Worm (Caenorhabditis elegans) whole organism, L4 larva: ENCODE data around the gene M03C11.3.

ENCODE experiments used
- F10B5.3 ChIP-seq: sonication (generic microtip); optimal IDR thresholded peaks from 2 replicates; lab custom pipeline; 2016; ENCODE audit warnings: mild to moderate bottlenecking, missing genetic modification characterization, missing compliant biosample characterization
- F44E2.7 ChIP-seq: fragments of 200-800 bp; sonication (Bioruptor generic); IDR thresholded peaks from 2 replicates; pipeline ENCODE4 v2.1.2; 2022; ENCODE audit warnings: missing genetic modification characterization, missing compliant biosample characterization
- aha-1 ChIP-seq: fragments of 150-350 bp; peaks from one replicate; lab custom pipeline; 2014; ENCODE audit warnings: missing biosample characterization, missing genetic modification characterization
- arid-1 ChIP-seq: fragments of 200-800 bp; sonication (Bioruptor generic); conservative IDR thresholded peaks from 2 replicates; pipeline ENCODE4 v1.3.6; 2022; ENCODE audit warnings: missing genetic modification reagents, missing genetic modification characterization, missing compliant biosample characterization
- ceh-28 ChIP-seq: fragments of 150-350 bp; optimal IDR thresholded peaks from 2 replicates; lab custom pipeline; 2014; ENCODE audit warnings: missing biosample characterization, missing genetic modification reagents, missing genetic modification characterization
- ceh-32 ChIP-seq: sonication (generic microtip); optimal IDR thresholded peaks from 2 replicates; lab custom pipeline; 2016; ENCODE audit warnings: mild to moderate bottlenecking, missing genetic modification characterization, missing compliant biosample characterization; ENCODE audit not compliant: poor library complexity
- ceh-44 ChIP-seq: fragments of 200-800 bp; sonication (Bioruptor generic); IDR thresholded peaks from 2 replicates; pipeline ENCODE4 v1.3.6; 2022; ENCODE audit warnings: missing genetic modification reagents, missing genetic modification characterization, missing compliant biosample characterization
- ceh-82 ChIP-seq: sonication (generic microtip); optimal IDR thresholded peaks from 2 replicates; lab custom pipeline; 2017; ENCODE audit warnings: missing biosample characterization, missing genetic modification characterization
- ces-1 ChIP-seq: fragments of 150-350 bp; sonication (generic microtip); optimal IDR thresholded peaks from 4 replicates; lab custom pipeline; 2014; ENCODE audit warnings: missing biosample characterization, missing genetic modification reagents, missing genetic modification characterization
- daf-12 ChIP-seq: fragments of 150-350 bp; optimal IDR thresholded peaks from 2 replicates; lab custom pipeline; 2014; ENCODE audit warnings: missing biosample characterization, missing genetic modification reagents, missing genetic modification characterization
- duxl-1 ChIP-seq: sonication (generic microtip); optimal IDR thresholded peaks from 2 replicates; lab custom pipeline; 2016; ENCODE audit warnings: mild to moderate bottlenecking, missing genetic modification characterization, moderate library complexity, missing compliant biosample characterization; ENCODE audit not compliant: poor library complexity
- dve-1 ChIP-seq: sonication (generic microtip); optimal IDR thresholded peaks from 2 replicates; lab custom pipeline; 2017; ENCODE audit warnings: antibody characterized with exemption, mild to moderate bottlenecking, missing genetic modification characterization, missing compliant biosample characterization; ENCODE audit not compliant: insufficient read depth
- egl-27 ChIP-seq: sonication (generic microtip); optimal IDR thresholded peaks from 3 replicates; lab custom pipeline; 2017; ENCODE audit warnings: missing biosample characterization, missing genetic modification reagents, missing genetic modification characterization
- fkh-10 ChIP-seq: fragments of 150-350 bp; optimal IDR thresholded peaks from 2 replicates; lab custom pipeline; 2014; ENCODE audit warnings: missing biosample characterization, missing genetic modification reagents, missing genetic modification characterization
- hlh-30 ChIP-seq: sonication (generic microtip); optimal IDR thresholded peaks from 2 replicates; lab custom pipeline; 2017; ENCODE audit warnings: antibody characterized with exemption, mild to moderate bottlenecking, missing genetic modification characterization, missing compliant biosample characterization; ENCODE audit not compliant: insufficient read depth
- hmg-1.1 ChIP-seq: fragments of 200-800 bp; sonication (Bioruptor generic); IDR thresholded peaks from 2 replicates; pipeline ENCODE4 v1.3.6; 2022; ENCODE audit warnings: missing genetic modification reagents, missing genetic modification characterization, missing compliant biosample characterization
- lin-15B ChIP-seq: fragments of 150-350 bp; sonication (generic microtip); optimal IDR thresholded peaks from 3 replicates; lab custom pipeline; 2014; ENCODE audit warnings: missing biosample characterization, missing genetic modification characterization
- lin-38 ChIP-seq: fragments of 200-800 bp; sonication (Bioruptor generic); IDR thresholded peaks from 2 replicates; pipeline ENCODE4 v1.3.6; 2022; ENCODE audit warnings: missing genetic modification reagents, missing genetic modification characterization, missing compliant biosample characterization
- lsy-2 ChIP-seq, 2 experiments: fragments of 150-350 bp in 1 of 2; sonication (generic microtip) in 1 of 2; optimal IDR thresholded peaks; 2 replicates each; lab custom pipeline; 2014 to 2017; ENCODE audit warnings: missing biosample characterization in 2 of 2, missing genetic modification characterization in 2 of 2
- mdl-1 ChIP-seq, 2 experiments: fragments of 150-350 bp in 1 of 2; sonication (generic microtip) in 1 of 2; optimal IDR thresholded peaks; 2 replicates each; lab custom pipeline; 2014 to 2017; ENCODE audit warnings: missing biosample characterization in 2 of 2, missing genetic modification characterization in 2 of 2
- nhr-10 ChIP-seq: fragments of 150-350 bp; optimal IDR thresholded peaks from 2 replicates; lab custom pipeline; 2014; ENCODE audit warnings: missing biosample characterization, missing genetic modification characterization
- nhr-28 ChIP-seq: fragments of 150-350 bp; optimal IDR thresholded peaks from 2 replicates; lab custom pipeline; 2014; ENCODE audit warnings: missing biosample characterization, missing genetic modification characterization
- nhr-41 ChIP-seq: fragments of 200-800 bp; sonication (Bioruptor generic); IDR thresholded peaks from 2 replicates; pipeline ENCODE4 v1.3.6; 2022; ENCODE audit warnings: missing genetic modification reagents, missing genetic modification characterization, missing compliant biosample characterization
- nhr-76 ChIP-seq: fragments of 150-350 bp; optimal IDR thresholded peaks from 2 replicates; lab custom pipeline; 2014; ENCODE audit warnings: missing biosample characterization, missing genetic modification characterization
- pha-4 ChIP-seq, 2 experiments: fragments of 150-350 bp in 1 of 2; fragments of 200-800 bp in 1 of 2; sonication (Bioruptor generic) in 1 of 2; IDR thresholded peaks in 1 of 2; optimal IDR thresholded peaks in 1 of 2; 2 replicates each; pipeline versions ENCODE4 v1.3.6 to Lab custom; 2014 to 2022; ENCODE audit warnings: missing genetic modification characterization in 2 of 2, missing genetic modification reagents in 2 of 2, missing biosample characterization in 1 of 2, missing compliant biosample characterization in 1 of 2
- php-3 ChIP-seq: fragments of 200-800 bp; sonication (Bioruptor generic); IDR thresholded peaks from 2 replicates; pipeline ENCODE4 v1.3.6; 2022; ENCODE audit warnings: missing genetic modification reagents, missing genetic modification characterization, missing compliant biosample characterization
- rbr-2 ChIP-seq: sonication (generic microtip); optimal IDR thresholded peaks from 2 replicates; lab custom pipeline; 2016; ENCODE audit warnings: missing genotype, missing genetic modification characterization, missing compliant biosample characterization
- sdz-12 ChIP-seq: fragments of 200-800 bp; sonication (Bioruptor generic); optimal IDR thresholded peaks from 2 replicates; lab custom pipeline; 2018; ENCODE audit warnings: mild to moderate bottlenecking, missing genetic modification characterization, missing compliant biosample characterization
- set-16 ChIP-seq: fragments of 200-800 bp; sonication (Bioruptor generic); IDR thresholded peaks from 2 replicates; pipeline ENCODE4 v1.3.6; 2022; ENCODE audit warnings: missing genetic modification reagents, missing genetic modification characterization, missing compliant biosample characterization
- tag-97 ChIP-seq: fragments of 200-800 bp; sonication (Bioruptor generic); IDR thresholded peaks from 2 replicates; pipeline ENCODE4 v1.3.6; 2022; ENCODE audit warnings: missing genetic modification characterization, missing compliant biosample characterization
- unc-62 ChIP-seq, 3 experiments: fragments of 150-350 bp in 1 of 3; sonication (generic microtip); optimal IDR thresholded peaks in 2 of 3; peaks in 1 of 3; 1 replicate in 1 of 3; 2 replicates in 2 of 3; lab custom pipeline; 2014 to 2017; ENCODE audit warnings: missing biosample characterization in 3 of 3, missing genetic modification characterization in 3 of 3, missing genetic modification reagents in 3 of 3, missing genotype in 1 of 3

M03C11.3 gene

DNA sequence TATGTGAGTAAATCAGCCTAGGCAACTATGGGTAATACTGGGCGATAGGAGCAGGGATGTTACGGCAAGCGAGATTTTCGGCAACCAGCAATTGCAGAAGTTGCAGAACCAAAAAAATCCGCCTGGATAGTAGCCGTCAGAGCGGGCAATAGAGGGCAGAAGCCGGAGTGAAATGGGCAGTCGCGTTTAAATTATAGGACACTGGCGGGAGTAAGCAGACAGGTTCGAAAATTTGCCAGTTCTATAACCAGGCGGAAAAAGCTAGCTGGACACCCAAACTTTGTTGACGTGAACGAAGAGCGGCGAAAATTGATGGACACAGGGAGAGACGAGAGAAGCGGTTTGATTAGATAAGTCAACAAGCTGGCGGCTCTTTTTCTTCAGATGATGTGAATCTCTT lies 45.0 kb upstream of the M03C11.3 start:
- TF ChIP-seq aha-1 (peak; percentile 93), arid-1 (GFP tag; lab: Robert Waterston, UW) (no peak)

DNA sequence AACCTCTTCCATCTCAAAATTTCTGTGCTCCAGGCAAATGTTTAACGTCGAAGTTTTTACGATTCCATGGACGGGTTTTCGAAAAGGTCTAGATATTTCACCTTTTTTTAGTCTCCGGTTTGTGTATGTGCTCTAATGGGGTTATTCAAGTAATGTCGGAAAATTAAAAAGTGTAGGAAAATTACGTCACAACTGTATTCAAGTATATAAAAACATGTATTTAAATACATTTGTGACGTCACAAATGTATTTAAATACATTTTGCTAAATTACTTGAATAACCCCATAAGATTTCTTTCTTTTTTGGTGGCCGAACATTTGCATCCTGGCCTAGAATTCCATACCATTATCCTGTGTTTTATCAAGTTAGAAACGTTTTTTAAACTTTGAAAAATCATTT lies 43.4 kb upstream of the M03C11.3 start:
- TF ChIP-seq ceh-28 (tag; lab: Kevin White, UChicago) (no peak), rbr-2 (tag; lab: Kevin White, UChicago) (no peak), daf-12 (tag; lab: Kevin White, UChicago) (no peak), lin-15B (tag; lab: Kevin White, UChicago) (no peak)

DNA sequence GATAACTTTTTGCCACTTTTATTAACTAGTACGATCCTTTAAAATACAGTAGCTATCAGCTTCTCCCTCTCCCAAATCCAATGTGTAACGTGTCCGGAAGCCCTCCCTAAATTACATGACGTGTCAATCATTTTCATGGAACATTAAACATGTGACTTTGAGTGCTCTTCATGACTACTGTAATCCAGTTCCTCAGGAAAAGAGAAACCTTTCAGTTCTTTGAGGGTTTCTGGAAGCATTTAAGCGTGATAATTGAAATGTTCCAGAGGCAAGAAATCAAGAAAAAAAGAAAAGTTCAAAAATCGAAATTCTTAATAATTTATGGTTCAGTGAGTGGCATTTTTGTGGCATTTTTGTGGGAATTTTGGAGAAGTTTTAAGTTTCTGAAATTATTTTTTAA lies 42.0 kb upstream of the M03C11.3 start:
- TF ChIP-seq rbr-2 (tag; lab: Kevin White, UChicago) (no peak), unc-62 (GFP tag; optimal IDR thresholded peaks at IDR 0.05 in 1 of 2; lab: Kevin White, UChicago) (no peak), unc-62 (tag; optimal IDR thresholded peaks at IDR 0.05; lab: Kevin White, UChicago) (no peak), ces-1 (GFP tag; lab: Kevin White, UChicago) (no peak), ceh-44 (GFP tag; lab: Robert Waterston, UW) (no peak)

DNA sequence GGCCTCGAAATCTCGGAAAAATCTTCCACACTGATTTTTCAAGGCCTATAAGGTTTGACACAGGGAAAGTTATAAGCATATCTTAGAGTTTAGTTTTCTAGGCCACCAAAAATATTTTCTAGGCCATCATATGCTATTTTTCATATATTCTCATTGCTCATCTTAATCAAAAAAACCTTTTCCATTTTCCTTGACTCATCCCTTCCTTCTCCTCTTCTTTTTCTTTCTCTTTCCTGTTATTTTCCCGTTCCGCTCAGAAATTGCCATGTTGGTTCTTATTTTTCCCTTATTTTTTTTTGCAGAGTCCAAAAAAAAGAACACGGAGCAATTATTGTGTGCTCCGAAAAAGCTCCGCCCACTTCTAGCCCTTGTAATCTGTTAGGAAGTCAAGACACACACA lies 40.2 kb upstream of the M03C11.3 start, which contains the start of gene tbc-8:
TSS of gene tbc-8 (plus strand) at position 301 of the 400 bp plus-strand sequence.
- no peak for TF ChIP-seq nhr-28
- no peak for TF ChIP-seq F44E2.7 (GFP tag; lab: Robert Waterston, UW)
- no peak for TF ChIP-seq pha-4 (GFP tag; IDR thresholded peaks at IDR 0.05; lab: Robert Waterston, UW)
- no peak for TF ChIP-seq pha-4 (tag; optimal IDR thresholded peaks at IDR 0.05; lab: Kevin White, UChicago)
- TF ChIP-seq ceh-32 (tag; lab: Kevin White, UChicago) = no peak
- TF ChIP-seq aha-1 = peak; percentile 48

DNA sequence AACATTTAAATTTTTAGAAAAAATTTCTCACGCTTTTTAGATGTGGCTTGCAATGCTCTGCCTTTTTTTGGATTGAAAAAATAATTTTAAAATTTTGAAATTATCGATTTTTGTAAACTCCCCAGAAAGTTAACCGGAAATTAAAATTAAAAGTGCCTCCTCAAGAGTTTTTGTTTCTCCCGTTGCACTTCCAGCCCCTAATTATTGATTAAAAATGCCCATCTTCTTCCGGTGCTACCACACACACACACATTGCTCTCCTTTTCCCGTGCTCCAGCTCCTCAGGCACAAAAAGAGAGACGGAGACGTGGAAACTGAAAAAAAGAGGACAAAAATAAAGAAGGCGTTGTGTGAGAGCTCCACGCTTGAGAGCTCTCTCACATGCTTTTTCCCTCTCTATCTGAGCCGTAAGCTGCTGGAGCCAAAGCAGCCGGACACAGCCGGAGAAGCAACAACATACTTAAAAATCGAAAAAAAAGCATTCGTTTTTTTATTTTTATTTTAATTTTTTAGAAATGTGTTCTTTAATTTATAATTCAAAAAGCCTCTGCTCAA lies 37.4 kb upstream of the M03C11.3 start:
- peak in 1 of 2 experiments; percentile 21 for TF ChIP-seq mdl-1 (tag; optimal IDR thresholded peaks at IDR 0.05; lab: Kevin White, UChicago)
- TF ChIP-seq F10B5.3 (tag; lab: Kevin White, UChicago) = no peak
- no peak for TF ChIP-seq sdz-12
- TF ChIP-seq hmg-1.1 (GFP tag; lab: Robert Waterston, UW) = 0 out of 2 replicates have a peak, but pooled peaks have one; percentile 33
- TF ChIP-seq duxl-1 = no peak
- no peak for TF ChIP-seq dve-1
- peak in 1 of 2 experiments; percentile 62 for TF ChIP-seq unc-62 (GFP tag; optimal IDR thresholded peaks at IDR 0.05 in 1 of 2; lab: Kevin White, UChicago)
- TF ChIP-seq unc-62 (tag; optimal IDR thresholded peaks at IDR 0.05; lab: Kevin White, UChicago) = no peak
- peak; percentile 15 for TF ChIP-seq rbr-2 (tag; lab: Kevin White, UChicago)
- no peak for TF ChIP-seq nhr-41 (GFP tag; lab: Robert Waterston, UW)
- TF ChIP-seq nhr-10 = no peak
- no peak for TF ChIP-seq ceh-82 (tag; lab: Kevin White, UChicago)
- peak; percentile 38 for TF ChIP-seq hlh-30
- no peak for TF ChIP-seq lin-38 (GFP tag; lab: Robert Waterston, UW)
- TF ChIP-seq aha-1 = peak; percentile 78
- peak; percentile 33 for TF ChIP-seq fkh-10 (GFP tag; lab: Kevin White, UChicago)
- peak in 1 of 2 experiments; percentile 10 for TF ChIP-seq lsy-2 (tag; optimal IDR thresholded peaks at IDR 0.05; lab: Kevin White, UChicago)
- TF ChIP-seq ceh-28 (tag; lab: Kevin White, UChicago) = peak; percentile 57
- no peak for TF ChIP-seq nhr-76
- no peak for TF ChIP-seq egl-27 (tag; lab: Kevin White, UChicago)
- peak; percentile 24; the same call in 1 of the 2 replicates for TF ChIP-seq set-16
- no peak for TF ChIP-seq php-3 (GFP tag; lab: Robert Waterston, UW)
- no peak for TF ChIP-seq tag-97 (GFP tag; lab: Robert Waterston, UW)
- TF ChIP-seq, all 104 proteins: peak for 10
